Worm (Caenorhabditis elegans): ENCODE results near the gene Y41D4B.1.

Y41D4B.1 gene

DNA sequence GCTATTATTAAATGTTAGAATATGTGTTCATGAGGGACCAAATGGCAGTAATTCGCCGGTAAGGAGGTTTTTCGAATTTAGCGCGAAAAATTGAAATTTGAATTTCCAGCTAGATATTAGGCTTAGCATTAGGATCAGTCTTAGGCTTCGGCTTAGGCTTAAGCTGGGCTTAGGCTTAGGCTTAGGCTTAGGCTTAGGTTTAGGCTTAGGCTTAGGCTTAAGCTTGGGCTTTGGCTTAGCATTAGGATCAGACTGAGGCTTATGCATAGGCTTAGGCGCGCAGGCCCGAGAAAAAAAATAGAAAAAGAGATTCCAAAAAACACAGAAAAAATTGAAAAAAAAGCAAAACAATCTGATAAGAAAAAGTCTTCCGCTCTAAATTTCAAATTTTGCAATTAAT lies 44.2 kb upstream of the Y41D4B.1 start:
- TF ChIP-seq efl-3 (GFP tag; optimal IDR thresholded peaks at IDR 0.05): no peak
- TF ChIP-seq fkh-8 (tag; optimal IDR thresholded peaks at IDR 0.05): no peak

- TF ChIP-seq efl-3 (GFP tag; optimal IDR thresholded peaks at IDR 0.05): no peak
- no peak for TF ChIP-seq nhr-47 (tag; optimal IDR thresholded peaks at IDR 0.05)
- TF ChIP-seq fkh-4 (tag; optimal IDR thresholded peaks at IDR 0.05; ENCODE audit: borderline replicate concordance): no peak
- no peak for TF ChIP-seq alr-1 (tag; optimal IDR thresholded peaks at IDR 0.05; ENCODE audit: borderline replicate concordance)
- no peak for TF ChIP-seq elt-3 (tag; optimal IDR thresholded peaks at IDR 0.05)
- TF ChIP-seq rnt-1 (tag; optimal IDR thresholded peaks at IDR 0.05): no peak
- peak; percentile 2 for TF ChIP-seq nhr-85 (tag)
- TF ChIP-seq efl-1 (optimal IDR thresholded peaks at IDR 0.05): no peak
- peak in 1 of 2 experiments; percentile 80 for TF ChIP-seq efl-1 (GFP tag; optimal IDR thresholded peaks at IDR 0.05 in 1 of 2)
- TF ChIP-seq egl-13 (tag; optimal IDR thresholded peaks at IDR 0.05): no peak
- TF ChIP-seq sox-4 (tag; optimal IDR thresholded peaks at IDR 0.05): no peak
- no peak for TF ChIP-seq dpl-1 (GFP tag; optimal IDR thresholded peaks at IDR 0.05)
- TF ChIP-seq unc-86 (tag; optimal IDR thresholded peaks at IDR 0.05): no peak
- TF ChIP-seq snpc-4 (tag; optimal IDR thresholded peaks at IDR 0.05): no peak
- no peak for TF ChIP-seq nhr-77 (tag; optimal IDR thresholded peaks at IDR 0.05)
- no peak for TF ChIP-seq nhr-19 (GFP tag; conservative IDR thresholded peaks at IDR 0.05)
- TF ChIP-seq unc-62 (GFP tag; optimal IDR thresholded peaks at IDR 0.05): no peak
- no peak for TF ChIP-seq C16A3.4 (tag; optimal IDR thresholded peaks at IDR 0.05)
These were observed 43.8 kb upstream of the Y41D4B.1 start for ce11 chrIV:1628730-1629129.

DNA sequence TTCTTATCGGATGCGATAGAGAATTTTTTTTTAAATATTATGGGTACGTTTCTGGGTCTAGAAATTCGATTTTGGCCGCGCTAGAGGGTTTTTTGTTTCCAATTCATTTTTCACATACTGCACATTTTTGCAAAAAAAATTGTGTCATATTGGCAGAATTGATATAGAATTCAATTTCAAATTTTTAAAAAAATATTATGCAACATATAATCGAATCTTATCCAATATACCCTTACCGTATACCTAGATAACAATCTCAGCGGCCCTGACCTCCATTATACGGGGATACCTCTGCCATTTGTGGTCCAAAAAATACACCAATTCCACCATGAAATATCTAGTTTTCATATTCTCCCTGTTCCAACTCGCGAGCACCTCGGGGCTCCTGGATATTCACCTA lies 40.8 kb upstream of the Y41D4B.1 start, which contains the start of gene cpg-24:
TSS of gene cpg-24 (plus strand) at position 301 of the 400 bp plus-strand sequence.
- TF ChIP-seq pqm-1 (tag; optimal IDR thresholded peaks at IDR 0.05) (no peak), nhr-77 (tag; optimal IDR thresholded peaks at IDR 0.05) (no peak), C16A3.4 (tag; optimal IDR thresholded peaks at IDR 0.05) (no peak), C04F5.9 (tag; optimal IDR thresholded peaks at IDR 0.05) (no peak), ztf-4 (tag; optimal IDR thresholded peaks at IDR 0.05) (no peak), hlh-4 (tag; optimal IDR thresholded peaks at IDR 0.05) (no peak), zip-4 (GFP tag; optimal IDR thresholded peaks at IDR 0.05) (no peak), jun-1 (tag; optimal IDR thresholded peaks at IDR 0.05) (no peak), lin-39 (tag; optimal IDR thresholded peaks at IDR 0.05) (no peak), mab-9 (GFP tag; IDR thresholded peaks at IDR 0.05) (no peak), lin-14 (GFP tag; optimal IDR thresholded peaks at IDR 0.05) (no peak), ets-5 (GFP tag; IDR thresholded peaks at IDR 0.05) (no peak), xbp-1 (tag; optimal IDR thresholded peaks at IDR 0.05) (no peak), lin-13 (GFP tag; optimal IDR thresholded peaks at IDR 0.05) (no peak), ama-1 (optimal IDR thresholded peaks at IDR 0.05) (no peak)

DNA sequence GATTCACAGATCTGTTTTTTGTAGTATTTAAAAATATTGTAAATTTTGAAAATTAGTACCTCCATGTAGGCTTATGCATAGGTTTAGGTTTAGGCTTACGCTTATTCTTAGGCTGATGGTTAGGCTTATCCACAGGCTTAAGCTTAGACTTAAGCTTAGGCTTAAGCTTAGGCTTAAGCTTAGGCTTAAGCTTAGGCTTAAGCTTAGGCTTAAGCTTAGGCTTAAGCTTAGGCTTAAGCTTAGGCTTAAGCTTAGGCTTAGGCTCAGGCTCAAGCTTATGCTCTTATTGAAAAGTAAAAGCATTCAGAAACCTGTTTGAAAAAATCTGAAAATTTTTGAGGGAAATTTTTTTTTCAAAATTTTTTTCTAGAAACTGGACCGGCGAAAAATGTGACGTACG lies 39.9 kb upstream of the Y41D4B.1 start:
- no peak for TF ChIP-seq C34B4.2 (tag; optimal IDR thresholded peaks at IDR 0.05)
- no peak for TF ChIP-seq lin-15B (tag; optimal IDR thresholded peaks at IDR 0.05)
- no peak for TF ChIP-seq fkh-10 (GFP tag; optimal IDR thresholded peaks at IDR 0.05)
- no peak for TF ChIP-seq ama-1 (optimal IDR thresholded peaks at IDR 0.05)

DNA sequence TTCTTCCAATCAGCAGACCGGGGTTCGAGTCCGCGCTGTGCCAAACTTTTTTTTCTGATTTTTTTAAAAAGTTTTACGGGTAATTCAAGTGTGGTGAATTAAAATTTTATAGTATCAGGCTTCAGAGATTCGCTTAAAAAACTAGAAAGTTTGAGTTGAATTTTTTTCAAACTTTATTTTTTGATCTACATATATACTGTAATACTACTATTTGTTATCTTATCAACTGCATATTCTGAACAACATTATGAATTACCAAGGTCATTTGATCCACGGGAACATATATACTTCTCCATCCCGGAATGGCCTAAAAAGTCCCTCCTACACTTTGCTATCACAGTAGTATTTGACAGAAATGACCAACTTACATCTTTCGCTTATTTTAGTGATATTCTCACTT lies 39.1 kb upstream of the Y41D4B.1 start, which contains the start of gene Y41D4B.6:
TSS of gene Y41D4B.6 (plus strand) at position 301 of the 400 bp plus-strand sequence.
- TF ChIP-seq egl-27 (tag; optimal IDR thresholded peaks at IDR 0.05) (no peak), Y116A8C.19 (tag; optimal IDR thresholded peaks at IDR 0.05; ENCODE audit: borderline replicate concordance) (no peak), mdl-1 (tag; optimal IDR thresholded peaks at IDR 0.05) (no peak), sup-37 (GFP tag; optimal IDR thresholded peaks at IDR 0.05) (no peak), tbx-2 (tag; optimal IDR thresholded peaks at IDR 0.05) (no peak), mep-1 (tag; optimal IDR thresholded peaks at IDR 0.05) (no peak)
